Worm (Caenorhabditis elegans) whole organism, L4 larva: Measurements from ENCODE around the gene klp-13.

Experiments used
- R02D3.7 ChIP-seq: fragments of 150-350 bp; sonication (generic microtip); optimal IDR thresholded peaks from 3 replicates; lab custom pipeline; 2014; ENCODE audit warnings: missing biosample characterization, missing genetic modification characterization
- mep-1 ChIP-seq: fragments of 150-350 bp; sonication (generic microtip); optimal IDR thresholded peaks from 3 replicates; lab custom pipeline; 2014; ENCODE audit warnings: missing biosample characterization, missing genetic modification characterization

- no peak for TF ChIP-seq R02D3.7 (tag; lab: Kevin White, UChicago)
- TF ChIP-seq mep-1 (tag; lab: Kevin White, UChicago) = no peak
These were observed 35.2 kb downstream of the klp-13 start, which contains the start of gene C09B8.4 for ce11 chrX:6019886-6020469.
